ENCODE assay signal across 2 worm cellular contexts in genomic region chrII:13297935-13298334, ce11.
TF ChIP-seq lines count a peak whose summit lies in the region.

No protein-coding gene starts in this region.

TF ChIP-seq in whole organism, L1 larva, 84 proteins besides CTCF, POLR2A, EP300 and RAD21:
- peak; percentile 36 for TF ChIP-seq snpc-4 (tag; optimal IDR thresholded peaks at IDR 0.05; lab: Kevin White, UChicago)
- no peak for TF ChIP-seq sup-37 (GFP tag; optimal IDR thresholded peaks at IDR 0.05; lab: Kevin White, UChicago)

TF ChIP-seq in whole organism, L4 larva, 104 proteins besides CTCF, POLR2A, EP300 and RAD21:
- 0 out of 2 replicates have a peak, but pooled peaks have one; percentile 1 for TF ChIP-seq pha-4 (GFP tag; IDR thresholded peaks at IDR 0.05; lab: Robert Waterston, UW)
- TF ChIP-seq pha-4 (tag; optimal IDR thresholded peaks at IDR 0.05; lab: Kevin White, UChicago), result no peak
- no peak for TF ChIP-seq nhr-25 (tag; optimal IDR thresholded peaks at IDR 0.05; lab: Kevin White, UChicago; ENCODE audit: borderline replicate concordance, insufficient read depth)
- TF ChIP-seq daf-19 (GFP tag; conservative IDR thresholded peaks at IDR 0.05; lab: Robert Waterston, UW), result no peak
- no peak for TF ChIP-seq zfp-3 (GFP tag; conservative IDR thresholded peaks at IDR 0.05; lab: Robert Waterston, UW)
- 0 out of 2 replicates have a peak, but pooled peaks have one; percentile 13 for TF ChIP-seq saeg-2 (GFP tag; IDR thresholded peaks at IDR 0.05; lab: Robert Waterston, UW)
- TF ChIP-seq set-16 (GFP tag; IDR thresholded peaks at IDR 0.05; lab: Robert Waterston, UW), result peak; percentile 37; the same call in 1 of the 2 replicates
- TF ChIP-seq lin-13 (GFP tag; optimal IDR thresholded peaks at IDR 0.05; lab: Kevin White, UChicago), result peak; percentile 52

Comparison
In these comparisons a context has a peak if more than half of its experiments do, and no peak if none do; other contexts are left out.
1. Of the 29 proteins assayed by ChIP-seq in both whole organism, L4 larva and whole organism, L1 larva: peak only in whole organism, L4 larva: lin-13; only in whole organism, L1 larva: snpc-4; in both: none; in neither: 27.